Worm (Caenorhabditis elegans) whole organism, L1 larva: ENCODE measurements around the gene str-55.
"Not testable (repeated sequence)": the region's sequence is repeated elsewhere in the genome, so short reads cannot be mapped to it uniquely, and the experiment has no call there.

ENCODE experiments used
- F16B12.6 ChIP-seq: fragments of 150-350 bp; optimal IDR thresholded peaks from 2 replicates; lab custom pipeline; 2014; ENCODE audit warnings: missing biosample characterization, missing genetic modification characterization
- Y116A8C.19 ChIP-seq: sonication (generic microtip); optimal IDR thresholded peaks from 2 replicates; lab custom pipeline; 2016; ENCODE audit warnings: missing compliant biosample characterization, missing genetic modification characterization, borderline replicate concordance
- aha-1 ChIP-seq: fragments of 150-350 bp; optimal IDR thresholded peaks from 2 replicates; lab custom pipeline; 2014; ENCODE audit warnings: missing biosample characterization, missing genetic modification characterization
- alr-1 ChIP-seq: fragments of 200-800 bp; sonication (Bioruptor generic); optimal IDR thresholded peaks from 2 replicates; lab custom pipeline; 2018; ENCODE audit warnings: borderline replicate concordance, mild to moderate bottlenecking, missing genetic modification characterization, missing compliant biosample characterization
- ceh-82 ChIP-seq, 3 experiments: fragments of 150-350 bp in 1 of 3; sonication (generic microtip) in 2 of 3; optimal IDR thresholded peaks; 2 replicates each; lab custom pipeline; 2014 to 2017; ENCODE audit warnings: missing biosample characterization in 3 of 3, missing genetic modification characterization in 3 of 3
- ceh-90 ChIP-seq: sonication (generic microtip); optimal IDR thresholded peaks from 2 replicates; lab custom pipeline; 2016; ENCODE audit warnings: missing genetic modification characterization, missing compliant biosample characterization
- ces-1 ChIP-seq: fragments of 150-350 bp; optimal IDR thresholded peaks from 2 replicates; lab custom pipeline; 2014; ENCODE audit warnings: missing biosample characterization, missing genetic modification reagents, missing genetic modification characterization
- efl-1 ChIP-seq, 4 experiments: fragments of 150-350 bp; optimal IDR thresholded peaks in 3 of 4; peaks in 1 of 4; 1 replicate in 1 of 4; 2 replicates in 3 of 4; lab custom pipeline; 2014; ENCODE audit warnings: missing biosample characterization in 2 of 4, missing genetic modification characterization in 2 of 4, missing genetic modification reagents in 2 of 4
- egl-27 ChIP-seq, 2 experiments: fragments of 150-350 bp in 1 of 2; sonication (generic microtip); optimal IDR thresholded peaks; 3 replicates each; lab custom pipeline; 2017 to 2018; ENCODE audit warnings: missing biosample characterization in 2 of 2, missing genetic modification characterization in 2 of 2, missing genetic modification reagents in 2 of 2
- elt-2 ChIP-seq: sonication (generic microtip); optimal IDR thresholded peaks from 2 replicates; lab custom pipeline; 2016; ENCODE audit warnings: missing genetic modification characterization, mild to moderate bottlenecking, inconsistent platforms, missing compliant biosample characterization, missing genetic modification reagents
- elt-3 ChIP-seq, 6 experiments: fragments of 150-350 bp in 1 of 6; sonication (generic microtip); optimal IDR thresholded peaks; 2 replicates each; lab custom pipeline; 2017 to 2018; ENCODE audit warnings: missing biosample characterization in 6 of 6, missing genetic modification characterization in 6 of 6, inconsistent platforms in 1 of 6
- fkh-10 ChIP-seq: sonication (generic microtip); optimal IDR thresholded peaks from 2 replicates; lab custom pipeline; 2017; ENCODE audit warnings: missing biosample characterization, missing genetic modification reagents, missing genetic modification characterization
- fkh-8 ChIP-seq: sonication (generic microtip); optimal IDR thresholded peaks from 2 replicates; lab custom pipeline; 2016; ENCODE audit warnings: mild to moderate bottlenecking, missing genetic modification characterization, missing compliant biosample characterization
- fos-1 ChIP-seq: fragments of 150-350 bp; optimal IDR thresholded peaks from 2 replicates; lab custom pipeline; 2014; ENCODE audit warnings: missing biosample characterization, missing genetic modification characterization
- hlh-17 ChIP-seq: fragments of 200-800 bp; sonication (Bioruptor generic); optimal IDR thresholded peaks from 2 replicates; lab custom pipeline; 2018; ENCODE audit warnings: missing genetic modification characterization, mild to moderate bottlenecking, missing compliant biosample characterization, moderate library complexity, borderline replicate concordance
- hlh-4 ChIP-seq: sonication (generic microtip); optimal IDR thresholded peaks from 2 replicates; lab custom pipeline; 2016; ENCODE audit warnings: mild to moderate bottlenecking, missing genetic modification characterization, missing compliant biosample characterization
- isw-1 ChIP-seq: fragments of 200-800 bp; sonication (Bioruptor generic); IDR thresholded peaks from 2 replicates; pipeline ENCODE4 v1.3.6; 2022; ENCODE audit warnings: missing genetic modification characterization, missing compliant biosample characterization
- jun-1 ChIP-seq: fragments of 150-350 bp; optimal IDR thresholded peaks from 2 replicates; lab custom pipeline; 2014; ENCODE audit warnings: missing biosample characterization, missing genetic modification reagents, missing genetic modification characterization
- lin-35 ChIP-seq, 2 experiments: fragments of 150-350 bp; optimal IDR thresholded peaks; 2 replicates each; lab custom pipeline; 2014; ENCODE audit warnings: missing biosample characterization in 2 of 2, missing genetic modification characterization in 2 of 2, missing genetic modification reagents in 2 of 2
- nhr-12 ChIP-seq: sonication (generic microtip); optimal IDR thresholded peaks from 2 replicates; lab custom pipeline; 2017; ENCODE audit warnings: missing biosample characterization, missing genetic modification characterization
- nhr-20 ChIP-seq: sonication (generic microtip); optimal IDR thresholded peaks from 2 replicates; lab custom pipeline; 2016; ENCODE audit warnings: mild to moderate bottlenecking, missing genetic modification characterization, missing compliant biosample characterization
- nhr-76 ChIP-seq: sonication (generic microtip); optimal IDR thresholded peaks from 2 replicates; lab custom pipeline; 2017; ENCODE audit warnings: missing biosample characterization, missing genetic modification characterization
- nhr-77 ChIP-seq: fragments of 150-350 bp; optimal IDR thresholded peaks from 2 replicates; lab custom pipeline; 2014; ENCODE audit warnings: missing biosample characterization, missing genetic modification characterization
- nhr-90 ChIP-seq: sonication (generic microtip); optimal IDR thresholded peaks from 2 replicates; lab custom pipeline; 2016; ENCODE audit warnings: mild to moderate bottlenecking, missing genetic modification characterization, missing compliant biosample characterization; ENCODE audit not compliant: poor library complexity
- pag-3 ChIP-seq: sonication (generic microtip); optimal IDR thresholded peaks from 2 replicates; lab custom pipeline; 2017; ENCODE audit warnings: missing genetic modification characterization, mild to moderate bottlenecking, missing compliant biosample characterization, antibody characterized with exemption, borderline replicate concordance; ENCODE audit not compliant: insufficient read depth
- rnt-1 ChIP-seq: sonication (generic microtip); optimal IDR thresholded peaks from 2 replicates; lab custom pipeline; 2016; ENCODE audit warnings: mild to moderate bottlenecking, missing genetic modification characterization, moderate library complexity, missing compliant biosample characterization
- snpc-4 ChIP-seq: fragments of 150-350 bp; optimal IDR thresholded peaks from 2 replicates; lab custom pipeline; 2014; ENCODE audit warnings: missing biosample characterization, missing genetic modification characterization
- snu-23 ChIP-seq: sonication (generic microtip); optimal IDR thresholded peaks from 2 replicates; lab custom pipeline; 2016; ENCODE audit warnings: missing genetic modification characterization, missing compliant biosample characterization
- sup-37 ChIP-seq: fragments of 200-800 bp; sonication (Bioruptor generic); optimal IDR thresholded peaks from 2 replicates; lab custom pipeline; 2018; ENCODE audit warnings: mild to moderate bottlenecking, missing genetic modification characterization, missing compliant biosample characterization
- swsn-7 ChIP-seq: sonication (generic microtip); optimal IDR thresholded peaks from 2 replicates; lab custom pipeline; 2016; ENCODE audit warnings: missing genetic modification characterization, missing compliant biosample characterization
- tbx-2 ChIP-seq: sonication (generic microtip); optimal IDR thresholded peaks from 2 replicates; lab custom pipeline; 2016; ENCODE audit warnings: missing genetic modification characterization, missing compliant biosample characterization
- tlp-1 ChIP-seq: fragments of 150-350 bp; optimal IDR thresholded peaks from 2 replicates; lab custom pipeline; 2014; ENCODE audit warnings: missing biosample characterization, missing genetic modification characterization
- unc-30 ChIP-seq: sonication (generic microtip); optimal IDR thresholded peaks from 2 replicates; lab custom pipeline; 2017; ENCODE audit warnings: missing biosample characterization, missing genetic modification characterization
- unc-86 ChIP-seq: sonication (generic microtip); optimal IDR thresholded peaks from 2 replicates; lab custom pipeline; 2016; ENCODE audit warnings: missing genetic modification characterization, missing compliant biosample characterization
- unc-98 ChIP-seq: fragments of 200-800 bp; sonication (Bioruptor generic); IDR thresholded peaks from 2 replicates; pipeline ENCODE4 v1.3.6; 2022; ENCODE audit warnings: missing genetic modification characterization, missing compliant biosample characterization
- zag-1 ChIP-seq: fragments of 150-350 bp; optimal IDR thresholded peaks from 2 replicates; lab custom pipeline; 2014; ENCODE audit warnings: missing biosample characterization, missing genetic modification characterization

Gene str-55

ce11 chrV:16390655-16391054, 26.3 kb downstream of the str-55 start, which contains the start of gene gst-44:
gst-44 (plus strand) TSS chrV:16390891.
- TF ChIP-seq ceh-82 (tag; optimal IDR thresholded peaks at IDR 0.05; lab: Kevin White, UChicago) (no peak), fos-1 (no peak), ceh-90 (tag; lab: Kevin White, UChicago) (no peak), elt-3 (tag; optimal IDR thresholded peaks at IDR 0.05; lab: Kevin White, UChicago) (no peak), fkh-10 (GFP tag; lab: Kevin White, UChicago) (no peak), swsn-7 (tag; lab: Kevin White, UChicago) (no peak), nhr-76 (tag; lab: Kevin White, UChicago) (no peak), Y116A8C.19 (no peak), fkh-8 (no peak), zag-1 (tag; lab: Kevin White, UChicago) (no peak), unc-86 (no peak), lin-35 (GFP tag; optimal IDR thresholded peaks at IDR 0.05; lab: Kevin White, UChicago) (peak in 1 of 2 experiments; percentile 28), elt-2 (tag; lab: Kevin White, UChicago) (peak; percentile 4), hlh-4 (no peak), unc-98 (GFP tag; lab: Robert Waterston, UW) (no peak), ces-1 (no peak), snpc-4 (no peak), nhr-20 (tag; lab: Kevin White, UChicago) (peak; percentile 75), egl-27 (tag; optimal IDR thresholded peaks at IDR 0.05; lab: Kevin White, UChicago) (no peak), isw-1 (GFP tag; lab: Robert Waterston, UW) (no peak), F16B12.6 (tag; lab: Kevin White, UChicago) (no peak), tlp-1 (tag; lab: Kevin White, UChicago) (no peak), nhr-77 (no peak), hlh-17 (GFP tag; lab: Kevin White, UChicago) (no peak), jun-1 (tag; lab: Kevin White, UChicago) (no peak), alr-1 (tag; lab: Kevin White, UChicago) (no peak)

DNA sequence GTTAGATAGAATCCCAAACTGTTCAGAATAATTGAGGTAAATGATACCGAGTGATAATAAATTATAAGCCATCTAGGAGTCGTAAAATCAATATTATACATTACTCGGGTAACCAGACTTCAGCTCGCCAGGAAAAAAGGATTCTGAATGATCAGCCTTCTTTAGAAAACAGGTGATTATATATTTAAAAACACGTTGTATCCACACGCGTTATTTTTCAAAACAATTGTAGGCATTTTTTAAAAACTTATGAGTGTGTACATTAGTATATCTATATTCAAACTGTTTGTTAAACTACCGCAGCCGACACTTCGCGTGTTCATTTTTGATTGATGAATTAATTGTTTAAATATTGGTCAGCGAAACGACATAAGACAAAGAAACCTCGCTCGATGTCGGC, 28.6 kb downstream of the str-55 start, which contains the start of gene sri-65:
Gene sri-65, minus strand, starts transcription at position 101 of the 400 bp plus-strand sequence.
- peak; percentile 88 for TF ChIP-seq hlh-4
- no peak for TF ChIP-seq nhr-90 (tag; lab: Kevin White, UChicago)
- TF ChIP-seq, all 84 proteins: peak for 1

- TF ChIP-seq ces-1; swsn-7 (tag; lab: Kevin White, UChicago); aha-1 (tag; lab: Kevin White, UChicago): not testable (repeated sequence)
Observed at ce11 chrV:16383729-16384128, 33.2 kb downstream of the str-55 start, which contains the start of gene F13A7.7. F13A7.7 (minus strand) TSS chrV:16383829.

ce11 chrV:16382949-16383348, 34.0 kb downstream of the str-55 start:
- TF ChIP-seq rnt-1 (tag; lab: Kevin White, UChicago) (no peak), efl-1 (optimal IDR thresholded peaks at IDR 0.05; lab: Kevin White, UChicago) (no peak), efl-1 (GFP tag; optimal IDR thresholded peaks at IDR 0.05 in 1 of 2; lab: Kevin White, UChicago) (peak in 1 of 2 experiments; percentile 58)
- TF ChIP-seq, all 84 proteins: peak for 1

DNA sequence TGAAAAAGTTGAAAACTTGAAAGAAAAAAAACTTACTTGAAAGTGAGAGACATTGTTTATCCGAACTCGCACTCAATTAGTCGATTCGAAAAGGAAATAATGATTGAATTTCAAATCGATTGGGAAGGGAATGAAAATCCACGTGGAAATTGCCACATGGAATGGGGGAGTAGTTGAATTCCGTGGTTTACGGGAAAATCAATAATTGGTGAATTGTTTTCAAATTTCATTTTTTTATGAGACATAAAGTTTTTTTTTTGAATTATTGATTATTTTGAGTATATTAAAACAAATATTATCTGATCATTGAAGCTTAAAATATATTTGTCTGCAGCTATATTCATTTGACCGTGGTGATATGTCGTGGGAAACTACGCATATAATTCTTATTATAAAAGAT, 39.1 kb downstream of the str-55 start, which contains the start of gene F13A7.1:
Gene F13A7.1, minus strand, starts transcription at position 101 of the 400 bp plus-strand sequence.
- TF ChIP-seq unc-30 (no peak), ces-1 (no peak), pag-3 (tag; lab: Kevin White, UChicago) (no peak), tbx-2 (tag; lab: Kevin White, UChicago) (no peak), isw-1 (GFP tag; lab: Robert Waterston, UW) (no peak), nhr-12 (tag; lab: Kevin White, UChicago) (no peak), ceh-82 (tag; optimal IDR thresholded peaks at IDR 0.05; lab: Kevin White, UChicago) (no peak), sup-37 (no peak), snu-23 (no peak)
